Worm (Caenorhabditis elegans) whole organism, L4/young adult: ENCODE measurements around the gene arrd-22.

Experiments used
- W03F9.2 ChIP-seq: fragments of 150-350 bp; optimal IDR thresholded peaks from 2 replicates; lab custom pipeline; 2014; ENCODE audit warnings: missing biosample characterization, missing genetic modification characterization
- dao-5 ChIP-seq: sonication (generic microtip); optimal IDR thresholded peaks from 2 replicates; lab custom pipeline; 2016; ENCODE audit warnings: missing genotype, missing genetic modification characterization, moderate library complexity, missing compliant biosample characterization
- him-1 ChIP-seq: sonication (generic microtip); optimal IDR thresholded peaks from 2 replicates; lab custom pipeline; 2016; ENCODE audit warnings: missing genotype, missing genetic modification reagents, missing genetic modification characterization, missing compliant biosample characterization

Gene arrd-22

ce11 chrV:3454620-3455019 is 44.3 kb downstream of the arrd-22 start:
- TF ChIP-seq him-1 (tag; lab: Kevin White, UChicago) (no peak), W03F9.2 (no peak), dao-5 (tag; lab: Kevin White, UChicago) (no peak)

DNA sequence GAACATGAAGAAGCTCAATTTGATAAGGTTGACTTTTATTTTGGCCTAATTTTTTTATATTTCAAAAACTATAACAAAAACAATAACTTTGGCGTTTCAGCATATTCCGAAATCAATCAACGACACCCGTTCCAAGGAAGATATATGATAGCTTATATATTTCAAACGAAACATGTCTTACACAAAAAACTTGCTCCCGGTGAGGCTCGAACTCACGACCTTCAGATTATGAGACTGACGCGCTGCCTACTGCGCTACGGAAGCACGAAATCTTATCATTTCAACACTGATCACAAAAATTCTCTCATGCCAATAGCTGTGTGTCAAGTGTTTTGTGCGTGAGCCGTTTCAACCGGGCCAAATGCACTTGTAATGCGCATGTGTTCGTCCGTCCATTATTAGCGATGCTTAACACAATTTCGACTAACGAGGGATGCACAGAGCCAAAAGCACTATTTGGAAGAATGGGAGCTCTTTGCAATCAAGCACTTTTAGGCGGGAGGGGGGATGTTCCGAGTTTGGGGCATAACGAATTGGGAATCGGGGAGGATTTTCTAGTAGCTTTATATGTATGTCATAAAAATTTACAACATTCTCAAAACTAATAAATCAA is 44.9 kb downstream of the arrd-22 start:
- TF ChIP-seq W03F9.2 (no peak), him-1 (tag; lab: Kevin White, UChicago) (no peak), dao-5 (tag; lab: Kevin White, UChicago) (no peak)

DNA sequence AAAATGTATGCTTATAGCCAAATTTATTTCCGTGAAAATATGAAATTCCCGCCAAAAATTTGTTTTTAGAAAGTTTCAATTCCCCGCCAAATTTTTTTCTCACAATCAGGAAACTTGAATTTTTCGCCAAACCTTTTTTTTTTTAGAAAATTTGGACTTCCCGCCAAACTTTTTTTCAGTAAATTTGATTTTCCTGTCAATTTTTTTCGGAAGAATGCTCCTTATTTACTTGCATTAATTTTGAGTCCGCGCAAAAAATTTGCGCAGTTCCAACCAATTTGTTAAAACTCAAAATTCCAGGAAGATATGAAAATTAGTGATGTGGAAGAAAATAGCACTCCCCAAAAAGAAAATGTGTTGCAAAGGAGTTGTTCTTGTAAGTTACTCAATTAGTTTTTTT is 49.6 kb downstream of the arrd-22 start, which contains the start of gene slc-28.2:
slc-28.2 (plus strand) TSS at position 301 of the 400 bp plus-strand sequence.
- no peak for TF ChIP-seq dao-5 (tag; lab: Kevin White, UChicago)
- TF ChIP-seq him-1 (tag; lab: Kevin White, UChicago): no peak
- TF ChIP-seq W03F9.2: no peak
